Fruit fly (Drosophila melanogaster): ENCODE data around the gene Ccm3.
A peak's percentile ranks its signal among the peaks of the same experiment; 100 is the strongest.

The Ccm3 gene

DNA sequence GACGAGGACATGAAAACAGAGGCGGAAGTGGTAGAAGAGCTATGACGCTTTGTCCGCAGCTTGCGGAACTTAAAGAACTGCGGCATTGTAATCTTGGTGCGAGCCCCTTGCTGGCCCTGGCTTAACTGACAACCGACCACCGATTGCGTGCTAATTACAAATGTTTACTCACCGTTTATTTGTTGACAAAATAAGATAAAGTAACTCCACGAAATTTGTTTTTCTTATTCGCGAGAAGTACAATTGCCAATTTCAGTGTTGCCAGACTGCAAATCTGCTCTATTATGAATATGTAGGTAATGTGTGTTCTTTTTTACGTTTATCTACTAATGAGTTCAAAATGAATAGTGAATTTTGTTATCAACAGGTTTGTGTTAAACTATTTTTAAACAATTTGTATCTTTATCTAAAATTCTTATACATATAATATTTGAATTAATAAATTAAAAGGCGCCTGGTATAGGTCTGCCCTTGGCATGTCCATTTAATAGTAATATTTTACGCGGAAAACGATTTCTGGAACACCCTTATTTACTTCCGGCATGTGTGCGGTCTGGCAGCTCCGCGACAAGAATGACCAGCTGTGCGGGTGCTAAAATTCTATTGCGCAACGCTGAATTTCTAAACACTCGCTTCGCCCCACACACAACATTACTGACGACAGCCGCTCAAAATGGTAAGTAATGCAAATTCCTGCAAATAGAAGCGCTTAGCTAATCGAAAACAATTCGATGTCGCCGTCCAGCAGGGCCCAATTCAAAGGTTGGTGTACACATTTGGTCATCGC lies 14.9 kb upstream of the Ccm3 start, which contains the start of the genes Atg4b and Hibch:
Gene Atg4b, minus strand, starts transcription at position 280 of the 787 bp plus-strand sequence.
Gene Hibch, plus strand, starts transcription at position 585 of the 787 bp plus-strand sequence.
- TF ChIP-seq CG8478 (optimal IDR thresholded peaks at IDR 0.05) = no peak
- no peak for TF ChIP-seq CTCF (optimal IDR thresholded peaks at IDR 0.05)

DNA sequence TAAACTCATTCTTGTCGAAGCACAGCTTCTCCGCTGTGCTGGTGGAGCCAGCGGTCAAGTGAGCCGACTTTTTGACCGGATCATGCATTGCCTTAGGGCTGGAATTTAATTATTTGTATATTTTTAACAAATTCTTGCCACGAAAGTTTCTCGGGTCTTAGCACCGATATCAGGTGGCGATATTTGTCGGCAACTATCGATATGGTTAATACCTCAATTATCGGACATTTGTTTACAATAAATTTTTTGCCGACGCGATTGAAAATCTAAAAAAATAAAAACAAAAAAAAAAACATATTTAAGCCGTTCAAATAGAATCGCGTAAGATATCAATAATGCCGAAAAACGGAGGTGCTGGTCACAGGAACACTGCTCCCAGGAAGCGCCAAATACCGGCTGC lies 10.3 kb upstream of the Ccm3 start, which contains the start of the genes Cog2 and Trax:
Gene Cog2, minus strand, starts transcription at position 168 of the 400 bp plus-strand sequence.
Gene Trax, plus strand, starts transcription at position 203 of the 400 bp plus-strand sequence.
- TF ChIP-seq CG8478 (optimal IDR thresholded peaks at IDR 0.05) (no peak), CTCF (optimal IDR thresholded peaks at IDR 0.05) (no peak)

- TF ChIP-seq CTCF (optimal IDR thresholded peaks at IDR 0.05) = no peak
- TF ChIP-seq CG8478 (optimal IDR thresholded peaks at IDR 0.05) = no peak
Observed at dm6 chr3R:15363608-15364007, 8.1 kb upstream of the Ccm3 start, which contains the start of gene CG6171. Gene CG6171, minus strand, starts transcription at chr3R:15363857.

dm6 chr3R:15366839-15367238 lies 4.9 kb upstream of the Ccm3 start:
- TF ChIP-seq CTCF (optimal IDR thresholded peaks at IDR 0.05) (no peak), CG8478 (optimal IDR thresholded peaks at IDR 0.05) (no peak)

dm6 chr3R:15367477-15367876 lies 4.3 kb upstream of the Ccm3 start, which contains the start of gene CG34404:
Gene CG34404, minus strand, starts transcription at chr3R:15367665.
- no peak for TF ChIP-seq CG8478 (optimal IDR thresholded peaks at IDR 0.05)
- no peak for TF ChIP-seq CTCF (optimal IDR thresholded peaks at IDR 0.05)

dm6 chr3R:15369742-15370141 lies 2.0 kb upstream of the Ccm3 start, which contains the start of gene CG14868:
Gene CG14868, minus strand, starts transcription at chr3R:15369945.
- no peak for TF ChIP-seq CG8478 (optimal IDR thresholded peaks at IDR 0.05)
- no peak for TF ChIP-seq CTCF (optimal IDR thresholded peaks at IDR 0.05)

DNA sequence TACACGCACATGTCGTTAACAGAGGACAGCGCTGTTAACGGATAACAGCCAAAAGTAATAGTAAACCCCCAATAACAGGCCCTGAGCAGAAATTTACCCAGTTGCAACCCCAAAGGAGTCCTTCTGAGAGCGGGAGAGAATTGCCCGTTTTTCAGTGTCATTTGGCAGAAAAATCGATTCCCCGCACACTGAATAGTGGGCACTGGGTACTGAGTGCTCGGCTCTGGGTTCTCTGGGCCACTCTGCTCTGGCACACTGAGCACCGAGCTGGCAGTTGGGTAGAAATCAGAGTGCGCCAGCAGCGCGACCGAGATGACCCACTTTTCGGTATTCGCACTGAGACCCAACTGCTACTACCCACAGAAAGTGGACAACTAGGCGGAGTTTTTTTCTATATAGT lies 2.6 kb downstream of the Ccm3 start, which contains the start of gene Rbp:
Gene Rbp, plus strand, starts transcription at position 239 of the 400 bp plus-strand sequence.
- no peak for TF ChIP-seq CG8478 (optimal IDR thresholded peaks at IDR 0.05)
- no peak for TF ChIP-seq CTCF (optimal IDR thresholded peaks at IDR 0.05)

- TF ChIP-seq CG8478 (optimal IDR thresholded peaks at IDR 0.05) = no peak
- TF ChIP-seq CTCF (optimal IDR thresholded peaks at IDR 0.05) = no peak
Observed at dm6 chr3R:15375470-15375869, 3.7 kb downstream of the Ccm3 start.

- TF ChIP-seq CTCF (optimal IDR thresholded peaks at IDR 0.05) = peak in 1 of 2 experiments; percentile 6
- TF ChIP-seq CG8478 (optimal IDR thresholded peaks at IDR 0.05) = no peak
Observed at dm6 chr3R:15379071-15379470, 7.3 kb downstream of the Ccm3 start.

DNA sequence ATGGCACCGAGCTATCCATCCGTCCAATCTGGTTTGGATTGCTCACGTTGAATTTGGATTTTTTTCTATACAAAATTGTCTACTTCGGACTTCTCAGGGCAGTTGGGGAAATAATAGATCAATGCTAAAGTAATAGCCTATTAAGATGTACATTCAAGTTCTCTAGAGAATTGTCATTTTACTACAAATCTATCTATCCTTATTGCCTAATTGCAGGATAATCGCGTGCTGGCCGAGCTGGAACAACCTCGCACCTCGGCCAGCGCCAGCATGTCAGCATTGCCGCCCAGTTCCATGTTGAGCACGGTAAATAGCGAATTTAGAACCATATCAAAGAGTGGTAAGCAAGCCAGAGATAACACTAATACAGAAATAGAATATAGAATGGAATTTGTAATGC lies 11.1 kb downstream of the Ccm3 start, which contains the start of gene h-cup:
Gene h-cup, minus strand, starts transcription at position 101 of the 400 bp plus-strand sequence.
- no peak for TF ChIP-seq CTCF (optimal IDR thresholded peaks at IDR 0.05)
- no peak for TF ChIP-seq CG8478 (optimal IDR thresholded peaks at IDR 0.05)

dm6 chr3R:15393206-15393805 lies 21.5 kb downstream of the Ccm3 start:
- no peak for TF ChIP-seq CG8478 (optimal IDR thresholded peaks at IDR 0.05)
- no peak for TF ChIP-seq CTCF (optimal IDR thresholded peaks at IDR 0.05)

DNA sequence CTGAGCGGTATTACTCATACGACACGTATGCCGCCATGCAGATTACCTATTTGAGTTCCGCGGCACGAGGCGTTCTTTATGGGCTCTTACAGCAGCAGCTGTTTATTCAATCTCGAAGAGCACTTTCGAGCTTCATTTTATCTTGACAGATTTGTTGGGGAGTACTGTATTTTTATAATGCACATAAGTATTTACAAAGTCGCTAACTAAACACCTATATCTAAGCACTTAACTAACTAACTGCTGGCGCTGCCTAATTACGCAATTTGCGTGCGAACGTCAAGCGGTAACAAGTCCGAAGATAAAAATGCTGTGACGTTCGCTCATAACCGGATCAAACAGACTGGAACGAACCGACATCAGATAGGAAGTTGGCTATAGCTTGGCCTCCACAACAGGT lies 30.9 kb downstream of the Ccm3 start:
- TF ChIP-seq CG8478 (optimal IDR thresholded peaks at IDR 0.05) (no peak), CTCF (optimal IDR thresholded peaks at IDR 0.05) (no peak)

- TF ChIP-seq CG8478 (optimal IDR thresholded peaks at IDR 0.05) = no peak
- no peak for TF ChIP-seq CTCF (optimal IDR thresholded peaks at IDR 0.05)
Observed at dm6 chr3R:15406393-15406792, 34.6 kb downstream of the Ccm3 start.

dm6 chr3R:15407020-15407501 lies 35.3 kb downstream of the Ccm3 start, which contains the start of gene CG6125:
Gene CG6125, minus strand, starts transcription at chr3R:15407070.
- TF ChIP-seq CG8478 (optimal IDR thresholded peaks at IDR 0.05) = no peak
- TF ChIP-seq CTCF (optimal IDR thresholded peaks at IDR 0.05) = no peak

DNA sequence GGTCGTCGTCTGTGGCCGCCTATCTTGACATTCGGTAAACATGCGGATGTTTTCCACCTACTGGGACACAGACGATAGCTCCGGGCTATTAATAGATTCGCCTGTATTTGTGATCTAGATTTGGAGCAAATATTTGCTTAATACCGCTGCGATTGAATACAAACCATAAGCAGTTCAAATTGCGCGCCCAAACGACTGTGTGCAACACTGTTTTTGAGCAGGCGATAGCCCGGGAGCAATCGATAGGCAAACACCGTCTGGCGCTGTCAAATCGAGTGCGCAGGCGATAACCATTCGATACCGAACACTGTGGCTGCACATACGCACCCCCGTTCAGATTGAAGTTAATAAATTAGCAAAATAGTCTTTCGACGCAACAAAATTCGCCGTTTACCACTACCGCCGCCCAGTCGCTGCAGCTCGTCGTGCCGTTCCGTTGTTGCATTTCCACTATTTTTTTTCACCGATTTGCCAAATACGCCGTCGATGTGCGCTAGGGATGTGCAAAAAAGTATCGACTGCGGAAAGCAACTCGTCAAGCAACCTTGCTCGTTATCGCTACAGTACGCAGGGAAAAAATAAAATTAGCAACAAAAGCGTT lies 36.5 kb downstream of the Ccm3 start, which contains the start of gene Atx2:
Gene Atx2, plus strand, starts transcription at position 293 of the 601 bp plus-strand sequence.
- peak; percentile 36 to 41 for TF ChIP-seq CTCF (optimal IDR thresholded peaks at IDR 0.05)
- TF ChIP-seq CG8478 (optimal IDR thresholded peaks at IDR 0.05) = no peak

Data from S2 (cell line).